Worm (Caenorhabditis elegans): ENCODE measurements around the gene srz-64.

ce11 chrII:1306550-1306949 lies 13.5 kb upstream of the srz-64 start:
- TF ChIP-seq lsy-2 (tag; optimal IDR thresholded peaks at IDR 0.05) = no peak
- TF ChIP-seq snpc-4 (tag; optimal IDR thresholded peaks at IDR 0.05) = no peak
- no peak for TF ChIP-seq lin-32 (GFP tag; optimal IDR thresholded peaks at IDR 0.05)
- no peak for TF ChIP-seq nhr-237 (tag; optimal IDR thresholded peaks at IDR 0.05)
- TF ChIP-seq nhr-2 (tag; optimal IDR thresholded peaks at IDR 0.05) = no peak
